Fruit fly (Drosophila melanogaster) whole organism, embryonic: ENCODE results near the gene CG9518.

ENCODE experiments used
- Ada2b ChIP-seq: fragments of 200-800 bp; sonication (Bioruptor generic); IDR thresholded peaks from 2 replicates; pipeline ENCODE4 v1.3.6; 2022; ENCODE audit warnings: missing biosample characterization, missing genetic modification characterization
- Atf6 ChIP-seq: fragments of 200-800 bp; sonication (Bioruptor generic); IDR thresholded peaks from 2 replicates; pipeline ENCODE4 v1.3.6; 2022; ENCODE audit warnings: missing biosample characterization, missing genetic modification characterization
- CG11504 ChIP-seq: fragments of 200-800 bp; sonication (Bioruptor generic); optimal IDR thresholded peaks from 3 replicates; lab custom pipeline; 2019; ENCODE audit warnings: missing biosample characterization, mild to moderate bottlenecking, missing genetic modification characterization, moderate library complexity
- CG11696 ChIP-seq: fragments of 200-800 bp; sonication (Bioruptor generic); IDR thresholded peaks from 2 replicates; pipeline ENCODE4 v1.3.6; 2022; ENCODE audit warnings: missing biosample characterization, missing genetic modification characterization
- CG12769 ChIP-seq: fragments of 200-800 bp; sonication (Bioruptor generic); optimal IDR thresholded peaks from 2 replicates; lab custom pipeline; 2019; ENCODE audit warnings: missing biosample characterization, mild to moderate bottlenecking, missing genetic modification characterization, moderate library complexity
- CG13624 ChIP-seq: fragments of 200-800 bp; sonication (Bioruptor generic); optimal IDR thresholded peaks from 2 replicates; lab custom pipeline; 2016; ENCODE audit warnings: missing biosample characterization, missing genetic modification characterization
- CG14667 ChIP-seq: fragments of 200-800 bp; sonication (Bioruptor generic); IDR thresholded peaks from 2 replicates; pipeline ENCODE4 v1.3.6; 2022; ENCODE audit warnings: missing biosample characterization, missing genetic modification characterization
- CG15269 ChIP-seq: fragments of 200-800 bp; sonication (Bioruptor generic); optimal IDR thresholded peaks from 2 replicates; lab custom pipeline; 2018; ENCODE audit warnings: missing biosample characterization, mild to moderate bottlenecking, missing genetic modification characterization, moderate library complexity
- CG1529 ChIP-seq: fragments of 200-800 bp; sonication (Bioruptor generic); optimal IDR thresholded peaks from 3 replicates; lab custom pipeline; 2018; ENCODE audit warnings: missing biosample characterization, missing genetic modification characterization
- CG17328 ChIP-seq: fragments of 200-800 bp; sonication (Bioruptor generic); IDR thresholded peaks from 2 replicates; pipeline ENCODE4 v1.3.6; 2022; ENCODE audit warnings: missing biosample characterization, missing genetic modification characterization
- CG17612 ChIP-seq: fragments of 200-800 bp; sonication (Bioruptor generic); IDR thresholded peaks from 2 replicates; pipeline ENCODE4 v1.3.6; 2022; ENCODE audit warnings: missing biosample characterization, missing genetic modification characterization
- CG2678 ChIP-seq: fragments of 200-800 bp; sonication (Bioruptor generic); optimal IDR thresholded peaks from 3 replicates; lab custom pipeline; 2019; ENCODE audit warnings: missing biosample characterization, mild to moderate bottlenecking, missing genetic modification characterization, moderate library complexity
- CG2889 ChIP-seq: fragments of 200-800 bp; sonication (Bioruptor generic); IDR thresholded peaks from 3 replicates; pipeline ENCODE4 v1.3.6; 2022; ENCODE audit warnings: missing biosample characterization, missing genetic modification characterization
- CG31441 ChIP-seq: fragments of 200-800 bp; sonication (Bioruptor generic); IDR thresholded peaks from 2 replicates; pipeline ENCODE4 v1.3.6; 2022; ENCODE audit warnings: missing biosample characterization, missing genetic modification characterization
- CG4424 ChIP-seq: fragments of 200-800 bp; sonication (Bioruptor generic); optimal IDR thresholded peaks from 3 replicates; lab custom pipeline; 2016; ENCODE audit warnings: missing biosample characterization, missing genetic modification characterization
- CG6272 ChIP-seq: fragments of 200-800 bp; sonication (Bioruptor generic); IDR thresholded peaks from 2 replicates; pipeline ENCODE4 v1.3.6; 2022; ENCODE audit warnings: missing biosample characterization, missing genetic modification characterization
- CG7928 ChIP-seq: fragments of 200-800 bp; sonication (Bioruptor generic); optimal IDR thresholded peaks from 2 replicates; lab custom pipeline; 2017; ENCODE audit warnings: missing biosample characterization, mild to moderate bottlenecking, missing genetic modification characterization
- Ets97D ChIP-seq: fragments of 200-800 bp; sonication (Bioruptor generic); optimal IDR thresholded peaks from 3 replicates; lab custom pipeline; 2016; ENCODE audit warnings: missing biosample characterization, missing genetic modification characterization
- Hand ChIP-seq: fragments of 200-800 bp; sonication (Bioruptor generic); optimal IDR thresholded peaks from 2 replicates; lab custom pipeline; 2017; ENCODE audit warnings: mild to moderate bottlenecking, missing biosample characterization, missing genetic modification reagents, missing genetic modification characterization
- Hmx ChIP-seq: fragments of 200-800 bp; sonication (Bioruptor generic); optimal IDR thresholded peaks from 2 replicates; lab custom pipeline; 2016; ENCODE audit warnings: missing biosample characterization, missing genetic modification characterization
- Hr78 ChIP-seq, 2 experiments: fragments of 200-800 bp in 1 of 2; fragments of >200 bp in 1 of 2; sonication (Bioruptor generic) in 1 of 2; optimal IDR thresholded peaks; 2 replicates each; lab custom pipeline; 2017 to 2019; ENCODE audit warnings: missing biosample characterization in 2 of 2, missing genetic modification characterization in 2 of 2, mild to moderate bottlenecking in 1 of 2, moderate library complexity in 1 of 2
- MTF-1 ChIP-seq: fragments of 200-800 bp; sonication (Bioruptor generic); optimal IDR thresholded peaks from 2 replicates; lab custom pipeline; 2018; ENCODE audit warnings: missing biosample characterization, mild to moderate bottlenecking, missing genetic modification characterization, borderline replicate concordance
- Nf-YA ChIP-seq: fragments of 200-800 bp; sonication (Bioruptor generic); IDR thresholded peaks from 2 replicates; pipeline ENCODE4 v1.3.6; 2022; ENCODE audit warnings: missing biosample characterization, missing genetic modification characterization
- Nf-YB ChIP-seq: fragments of 200-800 bp; sonication (Bioruptor generic); optimal IDR thresholded peaks from 3 replicates; lab custom pipeline; 2019; ENCODE audit warnings: missing biosample characterization, mild to moderate bottlenecking, missing genetic modification characterization, moderate library complexity
- Poxn ChIP-seq: fragments of 200-800 bp; sonication (Bioruptor generic); IDR thresholded peaks from 2 replicates; pipeline ENCODE4 v1.3.6; 2022; ENCODE audit warnings: missing biosample characterization, missing genetic modification characterization
- Side ChIP-seq: fragments of 200-800 bp; sonication (Bioruptor generic); optimal IDR thresholded peaks from 2 replicates; lab custom pipeline; 2016; ENCODE audit warnings: missing biosample characterization, missing genetic modification characterization
- Ssrp ChIP-seq: fragments of 200-800 bp; sonication (Bioruptor generic); optimal IDR thresholded peaks from 2 replicates; lab custom pipeline; 2018; ENCODE audit warnings: missing biosample characterization, mild to moderate bottlenecking, missing genetic modification characterization, moderate library complexity
- Xrp1 ChIP-seq: fragments of 200-800 bp; sonication (Bioruptor generic); IDR thresholded peaks from 2 replicates; pipeline ENCODE4 v1.3.6; 2022; ENCODE audit warnings: missing biosample characterization, missing genetic modification characterization
- ab ChIP-seq: fragments of 200-800 bp; sonication (Bioruptor generic); optimal IDR thresholded peaks from 2 replicates; lab custom pipeline; 2016; ENCODE audit warnings: missing biosample characterization, missing genetic modification characterization
- ase ChIP-seq: fragments of 200-800 bp; sonication (Bioruptor generic); IDR thresholded peaks from 3 replicates; pipeline ENCODE4 v1.3.6; 2022; ENCODE audit warnings: missing biosample characterization, missing genetic modification characterization
- ato ChIP-seq: fragments of 200-800 bp; sonication (Bioruptor generic); IDR thresholded peaks from 2 replicates; pipeline ENCODE4 v1.3.6; 2022; ENCODE audit warnings: missing biosample characterization, missing genetic modification characterization; ENCODE audit not compliant: partially characterized antibody
- az2 ChIP-seq: fragments of 200-800 bp; sonication (Bioruptor generic); optimal IDR thresholded peaks from 3 replicates; lab custom pipeline; 2016; ENCODE audit warnings: missing biosample characterization, missing genetic modification characterization
- br ChIP-seq: fragments of >200 bp; optimal IDR thresholded peaks from 2 replicates; lab custom pipeline; 2017
- chn ChIP-seq: fragments of 200-800 bp; sonication (Bioruptor generic); optimal IDR thresholded peaks from 2 replicates; lab custom pipeline; 2016; ENCODE audit warnings: missing biosample characterization, missing genetic modification characterization
- croc ChIP-seq: fragments of 200-800 bp; sonication (Bioruptor generic); conservative IDR thresholded peaks from 3 replicates; pipeline ENCODE4 v1.3.6; 2022; ENCODE audit warnings: missing biosample characterization, missing genetic modification characterization
- cwo ChIP-seq: fragments of 200-800 bp; sonication (Bioruptor generic); optimal IDR thresholded peaks from 3 replicates; lab custom pipeline; 2017; ENCODE audit warnings: missing biosample characterization, missing genetic modification characterization, mild to moderate bottlenecking, moderate library complexity, missing genetic modification reagents
- ewg ChIP-seq: fragments of 200-800 bp; sonication (Bioruptor generic); optimal IDR thresholded peaks from 3 replicates; lab custom pipeline; 2017; ENCODE audit warnings: mild to moderate bottlenecking, missing biosample characterization, missing genetic modification reagents, missing genetic modification characterization
- ham ChIP-seq: fragments of 200-800 bp; sonication (Bioruptor generic); IDR thresholded peaks from 2 replicates; pipeline ENCODE4 v1.3.6; 2022; ENCODE audit warnings: missing biosample characterization, missing genetic modification characterization
- her ChIP-seq: fragments of 200-800 bp; sonication (Bioruptor generic); optimal IDR thresholded peaks from 2 replicates; lab custom pipeline; 2016; ENCODE audit warnings: missing biosample characterization, missing genetic modification characterization
- kah ChIP-seq: fragments of 200-800 bp; sonication (Bioruptor generic); optimal IDR thresholded peaks from 2 replicates; lab custom pipeline; 2018; ENCODE audit warnings: missing biosample characterization, mild to moderate bottlenecking, missing genetic modification characterization
- knrl ChIP-seq: fragments of 200-800 bp; sonication (Bioruptor generic); IDR thresholded peaks from 3 replicates; pipeline ENCODE4 v1.3.6; 2022; ENCODE audit warnings: missing biosample characterization, missing genetic modification characterization; ENCODE audit not compliant: partially characterized antibody
- lab ChIP-seq: fragments of 200-800 bp; sonication (Bioruptor generic); optimal IDR thresholded peaks from 3 replicates; lab custom pipeline; 2017; ENCODE audit warnings: missing biosample characterization, missing genetic modification characterization, mild to moderate bottlenecking, moderate library complexity, missing genetic modification reagents
- nmo ChIP-seq: fragments of 200-800 bp; sonication (Bioruptor generic); optimal IDR thresholded peaks from 2 replicates; lab custom pipeline; 2018; ENCODE audit warnings: missing biosample characterization, mild to moderate bottlenecking, missing genetic modification characterization, moderate library complexity
- phol ChIP-seq: fragments of 200-800 bp; sonication (Bioruptor generic); optimal IDR thresholded peaks from 3 replicates; lab custom pipeline; 2018; ENCODE audit warnings: missing biosample characterization, mild to moderate bottlenecking, missing genetic modification characterization, moderate library complexity
- pita ChIP-seq: fragments of 200-800 bp; sonication (Bioruptor generic); optimal IDR thresholded peaks from 2 replicates; lab custom pipeline; 2017; ENCODE audit warnings: missing biosample characterization, mild to moderate bottlenecking, missing genetic modification characterization
- row ChIP-seq: fragments of 200-800 bp; sonication (Bioruptor generic); IDR thresholded peaks from 3 replicates; pipeline ENCODE4 v1.3.6; 2022; ENCODE audit warnings: missing biosample characterization, missing genetic modification characterization
- slou ChIP-seq: fragments of 200-800 bp; sonication (Bioruptor generic); optimal IDR thresholded peaks from 3 replicates; lab custom pipeline; 2016; ENCODE audit warnings: missing biosample characterization, missing genetic modification characterization
- slp2 ChIP-seq: fragments of 200-800 bp; sonication (Bioruptor generic); optimal IDR thresholded peaks from 2 replicates; lab custom pipeline; 2016; ENCODE audit warnings: missing biosample characterization, missing genetic modification characterization
- unpg ChIP-seq: fragments of 200-800 bp; sonication (Bioruptor generic); optimal IDR thresholded peaks from 3 replicates; lab custom pipeline; 2018; ENCODE audit warnings: missing biosample characterization, mild to moderate bottlenecking, missing genetic modification characterization, moderate library complexity
- vvl ChIP-seq: fragments of 200-800 bp; sonication (Bioruptor generic); IDR thresholded peaks from 2 replicates; pipeline ENCODE4 v1.3.6; 2022; ENCODE audit warnings: missing biosample characterization, missing genetic modification characterization
- zfh1 ChIP-seq: fragments of 200-800 bp; sonication (Bioruptor generic); IDR thresholded peaks from 3 replicates; pipeline ENCODE4 v1.3.6; 2022; ENCODE audit warnings: missing biosample characterization, missing genetic modification characterization

Gene CG9518

dm6 chrX:14841893-14842505, 29.0 kb downstream of the CG9518 start (continued):
- TF ChIP-seq CG11504 (tag; lab: Kevin White, UChicago) (peak; percentile 11), Poxn (no peak), Hmx (GFP tag; lab: Kevin White, UChicago) (no peak), phol (tag; lab: Kevin White, UChicago) (peak; percentile 0), ewg (GFP tag; lab: Kevin White, UChicago) (no peak), cwo (GFP tag; lab: Kevin White, UChicago) (no peak), CG2678 (tag; lab: Kevin White, UChicago) (peak; percentile 8), vvl (GFP tag; lab: Robert Waterston, UW) (no peak), CG4424 (GFP tag; lab: Kevin White, UChicago) (no peak), pita (GFP tag; lab: Kevin White, UChicago) (no peak), ab (GFP tag; lab: Kevin White, UChicago) (no peak), lab (peak; percentile 32), Atf6 (peak; percentile 38; the same call in 1 of the 2 replicates), CG12769 (tag; lab: Kevin White, UChicago) (no peak), zfh1 (GFP tag; lab: Robert Waterston, UW) (peak; percentile 34; the same call in 1 of the 3 replicates), CG6272 (GFP tag; lab: Robert Waterston, UW) (no peak), Xrp1 (GFP tag; lab: Robert Waterston, UW) (no peak), CG31441 (GFP tag; lab: Robert Waterston, UW) (0 out of 2 replicates have a peak, but pooled peaks have one; percentile 10), CG7928 (GFP tag; lab: Kevin White, UChicago) (peak; percentile 24), knrl (GFP tag; lab: Robert Waterston, UW) (0 out of 3 replicates have a peak, but pooled peaks have one; percentile 16), CG17612 (GFP tag; lab: Robert Waterston, UW) (no peak), unpg (GFP tag; lab: Kevin White, UChicago) (peak; percentile 2), Nf-YA (GFP tag; lab: Robert Waterston, UW) (no peak), Nf-YB (GFP tag; lab: Kevin White, UChicago) (no peak), CG2889 (GFP tag; lab: Robert Waterston, UW) (no peak), slou (GFP tag; lab: Kevin White, UChicago) (no peak), ase (no peak), croc (no peak), MTF-1 (GFP tag; lab: Kevin White, UChicago) (no peak), nmo (GFP tag; lab: Kevin White, UChicago) (no peak), CG15269 (tag; lab: Kevin White, UChicago) (no peak), row (GFP tag; lab: Robert Waterston, UW) (peak; percentile 28; the same call in 2 of the 3 replicates), Ada2b (GFP tag; lab: Robert Waterston, UW) (no peak), Hr78 (GFP tag; optimal IDR thresholded peaks at IDR 0.05; lab: Kevin White, UChicago) (no peak), Ssrp (no peak), ato (GFP tag; lab: Robert Waterston, UW) (no peak), ham (GFP tag; lab: Robert Waterston, UW) (no peak), chn (GFP tag; lab: Kevin White, UChicago) (no peak), br (lab: Kevin White, UChicago) (no peak), Side (GFP tag; lab: Kevin White, UChicago) (no peak), Ets97D (GFP tag; lab: Kevin White, UChicago) (peak; percentile 47), CG1529 (GFP tag; lab: Kevin White, UChicago) (no peak), Hand (GFP tag; lab: Kevin White, UChicago) (no peak), her (no peak), CG13624 (GFP tag; lab: Kevin White, UChicago) (no peak), kah (GFP tag; lab: Kevin White, UChicago) (no peak), CG11696 (GFP tag; lab: Robert Waterston, UW) (no peak), CG14667 (GFP tag; lab: Robert Waterston, UW) (no peak), az2 (GFP tag; lab: Kevin White, UChicago) (no peak), CG17328 (no peak), slp2 (GFP tag; lab: Kevin White, UChicago) (no peak)
